Worm (Caenorhabditis elegans): ENCODE measurements around the gene cyp-35B1.

Gene cyp-35B1

DNA sequence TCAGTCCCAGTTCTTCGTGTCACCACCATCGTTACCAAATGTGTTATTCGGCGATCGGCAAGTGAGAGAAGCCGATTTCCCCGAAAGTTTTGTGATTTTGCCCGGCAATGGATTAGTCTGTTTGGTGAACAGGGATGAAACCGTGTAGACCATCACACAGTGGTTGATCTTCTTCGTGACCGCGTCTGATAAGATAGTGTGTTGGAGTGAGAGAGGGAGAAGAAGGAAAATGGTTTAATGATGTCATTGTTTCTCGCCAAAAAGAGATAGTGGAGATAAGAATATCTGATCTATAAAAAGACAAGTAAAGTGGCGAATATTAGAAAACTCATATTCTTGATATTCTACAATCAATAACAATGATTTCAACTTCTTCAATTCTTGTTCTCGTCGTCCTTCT is 41.0 kb downstream of the cyp-35B1 start, which contains the start of gene nlp-31 (continued):
- TF ChIP-seq spr-1 (tag; optimal IDR thresholded peaks at IDR 0.05) (no peak), tra-1 (GFP tag; IDR thresholded peaks at IDR 0.05) (no peak), nhr-102 (tag; optimal IDR thresholded peaks at IDR 0.05) (peak; percentile 29), mep-1 (tag; optimal IDR thresholded peaks at IDR 0.05) (no peak), nhr-11 (tag; optimal IDR thresholded peaks at IDR 0.05) (peak; percentile 15), mdl-1 (tag; optimal IDR thresholded peaks at IDR 0.05) (peak in 1 of 2 experiments; percentile 75), R02D3.7 (tag; optimal IDR thresholded peaks at IDR 0.05) (no peak), pqm-1 (tag; optimal IDR thresholded peaks at IDR 0.05) (no peak), lin-29 (GFP tag; IDR thresholded peaks at IDR 0.05) (no peak), aly-2 (tag; optimal IDR thresholded peaks at IDR 0.05) (no peak), mxl-2 (GFP tag; conservative IDR thresholded peaks at IDR 0.05) (no peak), daf-19 (GFP tag; conservative IDR thresholded peaks at IDR 0.05) (no peak)

DNA sequence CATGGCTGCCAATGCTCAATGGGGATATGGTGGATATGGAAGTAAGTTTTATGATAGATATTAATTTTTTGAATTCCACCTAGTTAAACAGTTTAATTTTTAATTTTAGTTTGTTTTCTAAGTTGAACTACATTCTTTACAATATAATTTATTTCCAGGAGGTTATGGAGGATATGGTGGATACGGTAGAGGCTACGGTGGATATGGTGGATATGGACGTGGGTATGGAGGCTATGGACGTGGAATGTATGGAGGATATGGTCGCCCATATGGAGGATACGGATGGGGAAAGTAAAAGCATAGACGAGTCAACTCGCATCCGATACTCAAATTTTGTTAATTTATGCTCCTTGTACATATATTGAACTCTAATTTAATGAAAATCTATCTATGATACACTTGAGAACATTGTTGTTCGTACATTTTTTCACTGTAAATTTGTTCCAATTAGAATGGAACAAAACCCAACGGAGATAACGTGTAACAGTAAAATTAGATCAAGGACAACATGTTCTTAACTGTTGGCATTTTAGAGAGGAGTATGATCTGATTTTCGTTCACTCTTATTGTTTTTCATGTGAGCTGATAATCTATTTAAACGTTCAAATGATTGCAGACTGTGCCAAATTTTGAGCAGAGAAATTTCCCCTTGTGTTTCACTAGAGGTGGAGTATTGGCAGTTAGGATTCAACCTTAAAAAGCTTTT is 41.5 kb downstream of the cyp-35B1 start:
- TF ChIP-seq unc-62 (GFP tag; optimal IDR thresholded peaks at IDR 0.05 in 1 of 2) (peak in 1 of 2 experiments; percentile 84), unc-62 (tag; optimal IDR thresholded peaks at IDR 0.05) (no peak), aha-1 (tag) (peak; percentile 98), set-16 (GFP tag; IDR thresholded peaks at IDR 0.05) (no peak)

DNA sequence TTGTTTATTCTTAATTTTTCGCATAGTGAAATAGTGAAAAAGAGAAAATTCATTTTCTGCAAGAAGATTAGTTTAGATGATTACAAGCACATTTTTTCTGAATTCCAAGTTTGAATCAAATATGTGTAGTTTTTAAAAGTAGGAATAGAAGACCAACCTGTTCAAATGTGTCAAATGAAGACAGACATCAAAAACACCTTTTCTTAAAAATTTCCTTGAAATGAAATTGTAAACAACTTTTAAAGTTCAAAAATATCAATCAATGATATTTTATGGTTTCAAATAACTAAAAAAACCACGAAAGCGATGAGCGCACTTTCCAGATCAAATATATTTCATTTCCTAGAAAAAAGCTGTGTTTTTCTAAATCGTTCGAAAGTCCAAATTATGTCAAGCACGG is 42.8 kb downstream of the cyp-35B1 start, which contains the start of gene nlp-30:
TSS of gene nlp-30 (plus strand) at position 301 of the 400 bp plus-strand sequence.
- TF ChIP-seq unc-62 (GFP tag; optimal IDR thresholded peaks at IDR 0.05 in 1 of 2) (peak in 1 of 2 experiments; percentile 62), unc-62 (tag; optimal IDR thresholded peaks at IDR 0.05) (no peak), ZK337.2 (GFP tag; IDR thresholded peaks at IDR 0.05) (no peak)

DNA sequence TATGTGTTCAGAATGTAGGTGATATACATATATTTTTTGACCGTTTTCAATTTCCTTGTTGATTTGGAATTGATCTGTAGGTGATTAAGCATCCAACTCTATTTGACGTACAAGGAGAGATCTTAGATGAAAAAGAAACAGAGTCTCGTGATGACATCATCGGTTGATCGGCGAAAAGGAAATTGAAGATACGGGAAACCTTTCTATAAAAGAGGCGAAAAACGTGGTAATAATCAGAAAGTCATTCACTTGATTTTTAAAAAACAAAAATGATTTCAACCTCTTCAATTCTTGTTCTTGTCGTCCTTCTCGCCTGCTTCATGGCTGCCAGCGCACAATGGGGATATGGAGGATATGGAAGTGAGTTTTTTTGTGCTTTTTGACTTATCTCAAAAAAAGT is 45.3 kb downstream of the cyp-35B1 start, which contains the start of gene nlp-29:
TSS of gene nlp-29 (plus strand) at position 248 of the 400 bp plus-strand sequence.
- TF ChIP-seq nhr-25 (tag; optimal IDR thresholded peaks at IDR 0.05; ENCODE audit: borderline replicate concordance, insufficient read depth) (peak; percentile 47), dmd-6 (GFP tag; IDR thresholded peaks at IDR 0.05) (peak; percentile 16; the same call in 1 of the 2 replicates), lir-3 (tag; optimal IDR thresholded peaks at IDR 0.05) (no peak), lim-7 (GFP tag; IDR thresholded peaks at IDR 0.05) (no peak), R02D3.7 (tag; optimal IDR thresholded peaks at IDR 0.05) (no peak), D1046.2 (GFP tag; IDR thresholded peaks at IDR 0.05) (no peak), ceh-28 (tag; optimal IDR thresholded peaks at IDR 0.05) (no peak), lsy-2 (tag; optimal IDR thresholded peaks at IDR 0.05) (peak in 1 of 2 experiments; percentile 2), sdz-12 (GFP tag; optimal IDR thresholded peaks at IDR 0.05) (no peak), hlh-30 (tag; optimal IDR thresholded peaks at IDR 0.05; ENCODE audit: insufficient read depth) (peak; percentile 56), Y5F2A.4 (GFP tag; optimal IDR thresholded peaks at IDR 0.05) (no peak), nhr-237 (tag; optimal IDR thresholded peaks at IDR 0.05) (no peak), mxl-3 (GFP tag; optimal IDR thresholded peaks at IDR 0.05) (peak; percentile 38), pha-4 (GFP tag; IDR thresholded peaks at IDR 0.05) (no peak), pha-4 (tag; optimal IDR thresholded peaks at IDR 0.05) (no peak), dmd-8 (GFP tag; IDR thresholded peaks at IDR 0.05) (no peak), mdl-1 (tag; optimal IDR thresholded peaks at IDR 0.05) (no peak), unc-39 (tag; optimal IDR thresholded peaks at IDR 0.05) (no peak), lin-39 (tag; optimal IDR thresholded peaks at IDR 0.05) (no peak), Y105C5A.15 (GFP tag; IDR thresholded peaks at IDR 0.05) (no peak)

Measured in whole organism, L4 larva.